Fruit fly (Drosophila melanogaster) whole organism, embryonic: Measurements from ENCODE around the gene CG42538.

Experiments used
- ATbp ChIP-seq: fragments of 200-800 bp; sonication (Bioruptor generic); optimal IDR thresholded peaks from 2 replicates; lab custom pipeline; 2017; ENCODE audit warnings: missing biosample characterization, mild to moderate bottlenecking, missing genetic modification characterization, missing genetic modification reagents
- Blimp-1 ChIP-seq: fragments of 200-800 bp; sonication (Bioruptor generic); optimal IDR thresholded peaks from 3 replicates; lab custom pipeline; 2018; ENCODE audit warnings: missing biosample characterization, missing genetic modification characterization, mild to moderate bottlenecking, moderate library complexity, missing genetic modification reagents
- CG10209 ChIP-seq: fragments of 200-800 bp; sonication (Bioruptor generic); optimal IDR thresholded peaks from 3 replicates; lab custom pipeline; 2017; ENCODE audit warnings: missing biosample characterization, mild to moderate bottlenecking, missing genetic modification characterization, missing genetic modification reagents
- CG10366 ChIP-seq: fragments of 200-800 bp; sonication (Bioruptor generic); IDR thresholded peaks from 2 replicates; pipeline ENCODE4 v1.3.6; 2022; ENCODE audit warnings: missing biosample characterization, missing genetic modification characterization
- CG10431 ChIP-seq: fragments of 200-800 bp; sonication (Bioruptor generic); optimal IDR thresholded peaks from 3 replicates; lab custom pipeline; 2018; ENCODE audit warnings: missing biosample characterization, mild to moderate bottlenecking, missing genetic modification characterization
- CG10462 ChIP-seq: fragments of 200-800 bp; sonication (Bioruptor generic); optimal IDR thresholded peaks from 2 replicates; lab custom pipeline; 2016; ENCODE audit warnings: missing biosample characterization, missing genetic modification characterization
- CG11093 ChIP-seq: fragments of 200-800 bp; sonication (Bioruptor generic); IDR thresholded peaks from 3 replicates; pipeline ENCODE4 v1.3.6; 2022; ENCODE audit warnings: missing biosample characterization, missing genetic modification characterization
- CG11456 ChIP-seq: fragments of 200-800 bp; sonication (Bioruptor generic); IDR thresholded peaks from 3 replicates; pipeline ENCODE4 v1.3.6; 2022; ENCODE audit warnings: missing biosample characterization, missing genetic modification characterization
- CG12071 ChIP-seq: fragments of 200-800 bp; sonication (Bioruptor generic); optimal IDR thresholded peaks from 3 replicates; lab custom pipeline; 2018; ENCODE audit warnings: missing biosample characterization, mild to moderate bottlenecking, missing genetic modification characterization
- CG12659 ChIP-seq: fragments of 200-800 bp; sonication (Bioruptor generic); optimal IDR thresholded peaks from 3 replicates; lab custom pipeline; 2017; ENCODE audit warnings: mild to moderate bottlenecking, missing biosample characterization, missing genetic modification reagents, missing genetic modification characterization
- CG13775 ChIP-seq: fragments of 200-800 bp; sonication (Bioruptor generic); optimal IDR thresholded peaks from 3 replicates; lab custom pipeline; 2017; ENCODE audit warnings: missing biosample characterization, mild to moderate bottlenecking, missing genetic modification characterization
- CG14860 ChIP-seq: fragments of 200-800 bp; sonication (Bioruptor generic); IDR thresholded peaks from 3 replicates; pipeline ENCODE4 v1.3.6; 2022; ENCODE audit warnings: missing biosample characterization, missing genetic modification characterization; ENCODE audit not compliant: partially characterized antibody
- CG14965 ChIP-seq: fragments of 200-800 bp; sonication (Bioruptor generic); optimal IDR thresholded peaks from 2 replicates; lab custom pipeline; 2016; ENCODE audit warnings: missing biosample characterization, missing genetic modification characterization, borderline replicate concordance
- CG15011 ChIP-seq: fragments of 200-800 bp; sonication (Bioruptor generic); optimal IDR thresholded peaks from 3 replicates; lab custom pipeline; 2018; ENCODE audit warnings: missing biosample characterization, mild to moderate bottlenecking, missing genetic modification characterization
- CG17328 ChIP-seq: fragments of 200-800 bp; sonication (Bioruptor generic); IDR thresholded peaks from 2 replicates; pipeline ENCODE4 v1.3.6; 2022; ENCODE audit warnings: missing biosample characterization, missing genetic modification characterization
- CG18262 ChIP-seq: fragments of 200-800 bp; optimal IDR thresholded peaks from 3 replicates; lab custom pipeline; 2019; ENCODE audit warnings: missing biosample characterization, mild to moderate bottlenecking, missing genetic modification characterization, moderate library complexity
- CG18476 ChIP-seq: fragments of 200-800 bp; sonication (Bioruptor generic); optimal IDR thresholded peaks from 2 replicates; lab custom pipeline; 2016; ENCODE audit warnings: missing biosample characterization, mild to moderate bottlenecking, missing genetic modification characterization
- CG2129 ChIP-seq: fragments of 200-800 bp; sonication (Bioruptor generic); IDR thresholded peaks from 2 replicates; pipeline ENCODE4 v1.3.6; 2022; ENCODE audit warnings: missing biosample characterization, missing genetic modification characterization; ENCODE audit not compliant: partially characterized antibody
- CG2712 ChIP-seq: fragments of 200-800 bp; optimal IDR thresholded peaks from 3 replicates; lab custom pipeline; 2019; ENCODE audit warnings: missing biosample characterization, mild to moderate bottlenecking, missing genetic modification characterization, moderate library complexity
- CG31224 ChIP-seq: fragments of 200-800 bp; sonication (Bioruptor generic); IDR thresholded peaks from 2 replicates; pipeline ENCODE4 v1.3.6; 2022; ENCODE audit warnings: missing biosample characterization, missing genetic modification characterization
- CG34376 ChIP-seq: fragments of 200-800 bp; sonication (Bioruptor generic); optimal IDR thresholded peaks from 2 replicates; lab custom pipeline; 2018; ENCODE audit warnings: missing biosample characterization, mild to moderate bottlenecking, missing genetic modification characterization
- CG7745 ChIP-seq: fragments of 200-800 bp; sonication (Bioruptor generic); optimal IDR thresholded peaks from 2 replicates; lab custom pipeline; 2018; ENCODE audit warnings: missing biosample characterization, mild to moderate bottlenecking, missing genetic modification characterization, moderate library complexity
- CG9609 ChIP-seq: fragments of 200-800 bp; sonication (Bioruptor generic); optimal IDR thresholded peaks from 3 replicates; lab custom pipeline; 2016; ENCODE audit warnings: missing biosample characterization, missing genetic modification characterization
- Dek ChIP-seq: fragments of 200-800 bp; sonication (Bioruptor generic); optimal IDR thresholded peaks from 3 replicates; lab custom pipeline; 2019; ENCODE audit warnings: missing biosample characterization, mild to moderate bottlenecking, missing genetic modification characterization, moderate library complexity
- Dip2 ChIP-seq: fragments of 200-800 bp; sonication (Bioruptor generic); IDR thresholded peaks from 2 replicates; pipeline ENCODE4 v1.3.6; 2022; ENCODE audit warnings: missing biosample characterization, missing genetic modification characterization
- Elba2 ChIP-seq: fragments of 200-800 bp; sonication (Bioruptor generic); optimal IDR thresholded peaks from 3 replicates; lab custom pipeline; 2016; ENCODE audit warnings: missing biosample characterization, missing genetic modification characterization
- Fer2 ChIP-seq: fragments of 200-800 bp; sonication (Bioruptor generic); optimal IDR thresholded peaks from 2 replicates; lab custom pipeline; 2018; ENCODE audit warnings: missing biosample characterization, mild to moderate bottlenecking, missing genetic modification characterization, moderate library complexity
- MESR4 ChIP-seq: fragments of 200-800 bp; sonication (Bioruptor generic); optimal IDR thresholded peaks from 2 replicates; lab custom pipeline; 2018; ENCODE audit warnings: missing biosample characterization, mild to moderate bottlenecking, missing genetic modification characterization, moderate library complexity
- Stat92E ChIP-seq, 3 experiments: fragments of >200 bp in 2 of 3; fragments of 200-800 bp in 1 of 3; sonication (Bioruptor generic) in 1 of 3; optimal IDR thresholded peaks; 2 replicates each; lab custom pipeline; 2017 to 2019; ENCODE audit warnings: missing biosample characterization in 3 of 3, missing genetic modification characterization in 3 of 3, mild to moderate bottlenecking in 1 of 3, moderate library complexity in 1 of 3
- Tbp ChIP-seq: fragments of >200 bp; optimal IDR thresholded peaks from 2 replicates; lab custom pipeline; 2018; ENCODE audit warnings: missing biosample characterization, missing genetic modification characterization
- amos ChIP-seq: fragments of 200-800 bp; sonication (Bioruptor generic); IDR thresholded peaks from 2 replicates; pipeline ENCODE4 v1.3.6; 2022; ENCODE audit warnings: missing biosample characterization, missing genetic modification characterization; ENCODE audit not compliant: partially characterized antibody
- cg ChIP-seq: fragments of 200-800 bp; sonication (Bioruptor generic); optimal IDR thresholded peaks from 3 replicates; lab custom pipeline; 2019; ENCODE audit warnings: missing biosample characterization, mild to moderate bottlenecking, missing genetic modification characterization, moderate library complexity
- dimm ChIP-seq: fragments of 200-800 bp; sonication (Bioruptor generic); IDR thresholded peaks from 2 replicates; pipeline ENCODE4 v1.3.6; 2022; ENCODE audit warnings: missing biosample characterization, missing genetic modification characterization
- disco-r ChIP-seq: fragments of 200-800 bp; sonication (Bioruptor generic); optimal IDR thresholded peaks from 2 replicates; lab custom pipeline; 2016; ENCODE audit warnings: missing biosample characterization, missing genetic modification characterization
- en ChIP-seq: fragments of 200-800 bp; sonication (Bioruptor generic); optimal IDR thresholded peaks from 2 replicates; lab custom pipeline; 2016; ENCODE audit warnings: missing biosample characterization, missing genetic modification characterization
- fru ChIP-seq: fragments of >200 bp; optimal IDR thresholded peaks from 2 replicates; lab custom pipeline; 2017
- gsb ChIP-seq: fragments of 200-800 bp; sonication (Bioruptor generic); IDR thresholded peaks from 2 replicates; pipeline ENCODE4 v1.3.6; 2022; ENCODE audit warnings: missing biosample characterization, missing genetic modification characterization
- lab ChIP-seq: fragments of 200-800 bp; sonication (Bioruptor generic); optimal IDR thresholded peaks from 3 replicates; lab custom pipeline; 2017; ENCODE audit warnings: missing biosample characterization, missing genetic modification characterization, mild to moderate bottlenecking, moderate library complexity, missing genetic modification reagents
- maf-S ChIP-seq: fragments of 200-800 bp; sonication (Bioruptor generic); optimal IDR thresholded peaks from 2 replicates; lab custom pipeline; 2016; ENCODE audit warnings: missing biosample characterization, missing genetic modification characterization
- nmo ChIP-seq: fragments of 200-800 bp; sonication (Bioruptor generic); optimal IDR thresholded peaks from 2 replicates; lab custom pipeline; 2018; ENCODE audit warnings: missing biosample characterization, mild to moderate bottlenecking, missing genetic modification characterization, moderate library complexity
- nom ChIP-seq: fragments of 200-800 bp; sonication (Bioruptor generic); optimal IDR thresholded peaks from 2 replicates; lab custom pipeline; 2017; ENCODE audit warnings: missing biosample characterization, missing genetic modification characterization, mild to moderate bottlenecking, moderate library complexity, missing genetic modification reagents
- pho ChIP-seq: fragments of 200-800 bp; sonication (Bioruptor generic); optimal IDR thresholded peaks from 2 replicates; lab custom pipeline; 2016; ENCODE audit warnings: missing biosample characterization, missing genetic modification characterization
- ro ChIP-seq: fragments of 200-800 bp; sonication (Bioruptor generic); IDR thresholded peaks from 2 replicates; pipeline ENCODE4 v1.3.6; 2022; ENCODE audit warnings: missing biosample characterization, missing genetic modification characterization
- sd ChIP-seq: fragments of 200-800 bp; sonication (Bioruptor generic); optimal IDR thresholded peaks from 3 replicates; lab custom pipeline; 2018; ENCODE audit warnings: missing biosample characterization, mild to moderate bottlenecking, missing genetic modification characterization, moderate library complexity
- sr ChIP-seq: fragments of 200-800 bp; sonication (Bioruptor generic); IDR thresholded peaks from 3 replicates; pipeline ENCODE4 v1.3.6; 2022; ENCODE audit warnings: missing biosample characterization, missing genetic modification characterization
- sug ChIP-seq: fragments of 200-800 bp; optimal IDR thresholded peaks from 2 replicates; lab custom pipeline; 2019; ENCODE audit warnings: missing biosample characterization, mild to moderate bottlenecking, missing genetic modification characterization, moderate library complexity
- tio ChIP-seq: fragments of 200-800 bp; sonication (Bioruptor generic); optimal IDR thresholded peaks from 2 replicates; lab custom pipeline; 2017; ENCODE audit warnings: missing biosample characterization, missing genetic modification characterization, inconsistent platforms
- zen ChIP-seq: fragments of 200-800 bp; sonication (Bioruptor generic); optimal IDR thresholded peaks from 3 replicates; lab custom pipeline; 2018; ENCODE audit warnings: missing biosample characterization, mild to moderate bottlenecking, missing genetic modification characterization, moderate library complexity

Gene CG42538

dm6 chr3L:16026065-16026789 lies 8.1 kb upstream of the CG42538 start (continued):
- TF ChIP-seq pho (GFP tag; lab: Kevin White, UChicago) = peak; percentile 42
- TF ChIP-seq CG2712 = peak; percentile 53
- peak; percentile 61 for TF ChIP-seq Blimp-1
- TF ChIP-seq Dip2 (GFP tag; lab: Robert Waterston, UW) = no peak
- no peak for TF ChIP-seq Tbp (GFP tag; lab: Kevin White, UChicago)
- peak; percentile 90 for TF ChIP-seq ATbp (GFP tag; lab: Kevin White, UChicago)
- TF ChIP-seq lab (GFP tag; lab: Kevin White, UChicago) = peak; percentile 78
- TF ChIP-seq CG7745 (tag; lab: Kevin White, UChicago) = peak; percentile 59
- 0 out of 2 replicates have a peak, but pooled peaks have one; percentile 29 for TF ChIP-seq gsb (GFP tag; lab: Robert Waterston, UW)
- peak; percentile 70 for TF ChIP-seq CG10209 (GFP tag; lab: Kevin White, UChicago)
- TF ChIP-seq CG13775 (GFP tag; lab: Kevin White, UChicago) = peak; percentile 34
- TF ChIP-seq CG11456 (GFP tag; lab: Robert Waterston, UW) = peak; percentile 71; the same call in 1 of the 3 replicates
- no peak for TF ChIP-seq Stat92E (GFP tag; optimal IDR thresholded peaks at IDR 0.05; lab: Kevin White, UChicago)
- TF ChIP-seq tio (GFP tag; lab: Kevin White, UChicago) = no peak
- TF ChIP-seq amos (GFP tag; lab: Robert Waterston, UW) = no peak
- peak; percentile 59 for TF ChIP-seq CG12071 (GFP tag; lab: Kevin White, UChicago)
- no peak for TF ChIP-seq CG10462 (GFP tag; lab: Kevin White, UChicago)
- TF ChIP-seq CG18262 = peak; percentile 40
- no peak for TF ChIP-seq MESR4 (GFP tag; lab: Kevin White, UChicago)
- peak; percentile 64 for TF ChIP-seq CG34376
- no peak for TF ChIP-seq CG14965 (GFP tag; lab: Kevin White, UChicago)
- TF ChIP-seq CG17328 (GFP tag; lab: Robert Waterston, UW) = peak; percentile 57
- TF ChIP-seq CG14860 = no peak
- peak; percentile 68 for TF ChIP-seq CG15011
- TF ChIP-seq sr (GFP tag; lab: Robert Waterston, UW) = 0 out of 3 replicates have a peak, but pooled peaks have one; percentile 55
- no peak for TF ChIP-seq nmo (GFP tag; lab: Kevin White, UChicago)
- peak; percentile 27 for TF ChIP-seq disco-r (GFP tag; lab: Kevin White, UChicago)
- no peak for TF ChIP-seq ro (GFP tag; lab: Robert Waterston, UW)
- TF ChIP-seq CG12659 = peak; percentile 30
- peak; percentile 19 for TF ChIP-seq Fer2
- TF ChIP-seq Dek (tag; lab: Kevin White, UChicago) = no peak
- TF ChIP-seq zen (tag; lab: Kevin White, UChicago) = peak; percentile 8
- TF ChIP-seq en = peak; percentile 37
- peak; percentile 72 for TF ChIP-seq sug
- peak; percentile 41 for TF ChIP-seq sd
- TF ChIP-seq dimm (GFP tag; lab: Robert Waterston, UW) = no peak
- peak; percentile 48 for TF ChIP-seq CG18476
- peak; percentile 83 for TF ChIP-seq CG10431
- TF ChIP-seq fru (lab: Kevin White, UChicago) = no peak
- peak; percentile 15 for TF ChIP-seq cg
- TF ChIP-seq nom (GFP tag; lab: Kevin White, UChicago) = no peak
- peak; percentile 37; the same call in 1 of the 3 replicates for TF ChIP-seq CG11093 (GFP tag; lab: Robert Waterston, UW)
- TF ChIP-seq Elba2 = no peak
- peak; percentile 44 for TF ChIP-seq CG9609 (GFP tag; lab: Kevin White, UChicago)
- no peak; the same call in 1 of the 2 replicates for TF ChIP-seq CG10366 (GFP tag; lab: Robert Waterston, UW)
- no peak for TF ChIP-seq CG2129
- TF ChIP-seq CG31224 (GFP tag; lab: Robert Waterston, UW) = no peak
- TF ChIP-seq maf-S (GFP tag; lab: Kevin White, UChicago) = peak; percentile 26
